Worm (Caenorhabditis elegans): ENCODE measurements around the gene C02E7.6.

- TF ChIP-seq ceh-43 (GFP tag; optimal IDR thresholded peaks at IDR 0.05), result no peak
- no peak for TF ChIP-seq nhr-12 (tag; optimal IDR thresholded peaks at IDR 0.05)
- TF ChIP-seq unc-62 (GFP tag; optimal IDR thresholded peaks at IDR 0.05), result no peak
- TF ChIP-seq mep-1 (tag; optimal IDR thresholded peaks at IDR 0.05), result no peak
These were observed 7.4 kb downstream of the C02E7.6 start, which contains the start of gene srh-21 for ce11 chrV:4926371-4926770.
